Worm (Caenorhabditis elegans) whole organism, mixed stage, embryonic: ENCODE results near the gene sup-26.

Experiments used
- elt-1 ChIP-seq: sonication (generic microtip); optimal IDR thresholded peaks from 2 replicates; lab custom pipeline; 2017; ENCODE audit warnings: missing genetic modification characterization, mild to moderate bottlenecking, missing compliant biosample characterization, antibody characterized with exemption, moderate library complexity, borderline replicate concordance; ENCODE audit not compliant: insufficient read depth
- mep-1 ChIP-seq: fragments of 150-350 bp; optimal IDR thresholded peaks from 2 replicates; lab custom pipeline; 2017; ENCODE audit warnings: missing biosample characterization, missing genetic modification reagents, missing genetic modification characterization, inconsistent platforms
- nhr-2 ChIP-seq: fragments of 150-350 bp; optimal IDR thresholded peaks from 2 replicates; lab custom pipeline; 2014; ENCODE audit warnings: missing biosample characterization, missing genetic modification characterization
- pha-4 ChIP-seq: fragments of 150-350 bp; optimal IDR thresholded peaks from 2 replicates; lab custom pipeline; 2018; ENCODE audit warnings: missing biosample characterization, missing genetic modification reagents, missing genetic modification characterization
- snpc-4 ChIP-seq: fragments of 150-350 bp; optimal IDR thresholded peaks from 2 replicates; lab custom pipeline; 2014; ENCODE audit warnings: missing biosample characterization, missing genetic modification characterization
- unc-120 ChIP-seq: sonication (generic microtip); optimal IDR thresholded peaks from 2 replicates; lab custom pipeline; 2017; ENCODE audit warnings: missing genetic modification characterization, missing compliant biosample characterization; ENCODE audit not compliant: poor library complexity, severe bottlenecking
- ztf-11 ChIP-seq: fragments of 150-350 bp; optimal IDR thresholded peaks from 2 replicates; lab custom pipeline; 2014; ENCODE audit warnings: missing biosample characterization, missing genetic modification characterization

DNA sequence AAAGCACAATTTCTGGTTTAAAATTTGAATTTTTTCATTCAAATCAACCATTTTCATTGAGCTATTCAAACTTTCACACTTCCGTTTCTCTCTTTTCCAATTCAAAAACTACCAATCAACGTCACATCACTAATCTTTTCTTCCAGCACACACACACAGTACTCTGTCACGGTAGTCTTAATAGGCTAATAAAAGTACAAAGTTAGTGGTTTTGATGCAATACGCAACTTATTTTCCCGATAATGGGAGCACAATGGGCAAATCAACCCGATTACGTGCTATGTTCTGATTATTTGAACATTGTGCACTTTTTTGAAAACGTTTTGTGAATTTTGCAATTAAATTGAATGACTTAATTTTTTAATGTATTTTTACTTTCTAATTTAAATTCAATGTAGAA is 52.7 kb downstream of the sup-26 start:
- TF ChIP-seq mep-1 (tag; lab: Kevin White, UChicago) = no peak
- TF ChIP-seq pha-4 (tag; lab: Kevin White, UChicago) = no peak
- no peak for TF ChIP-seq snpc-4
- no peak for TF ChIP-seq nhr-2 (tag; lab: Kevin White, UChicago)
- no peak for TF ChIP-seq unc-120 (tag; lab: Kevin White, UChicago)
- TF ChIP-seq elt-1 (tag; lab: Kevin White, UChicago) = no peak
- TF ChIP-seq ztf-11 (tag; lab: Kevin White, UChicago) = no peak
